Worm (Caenorhabditis elegans): ENCODE results near the gene C54D10.4.

ce11 chrV:12433717-12434116 lies 13.0 kb upstream of the C54D10.4 start, which contains the start of gene srh-25:
- TF ChIP-seq tbx-37 (GFP tag; conservative IDR thresholded peaks at IDR 0.05) = no peak
- no peak for TF ChIP-seq ets-7 (tag; optimal IDR thresholded peaks at IDR 0.05)

Measured in whole organism, early embryonic.